Worm (Caenorhabditis elegans): ENCODE results near the gene rab-21.

- TF ChIP-seq him-1 (tag; optimal IDR thresholded peaks at IDR 0.05) (no peak), dao-5 (tag; optimal IDR thresholded peaks at IDR 0.05) (no peak), W03F9.2 (tag; optimal IDR thresholded peaks at IDR 0.05) (no peak)
Observed at ce11 chrII:8664533-8664932, 50.3 kb downstream of the rab-21 start, which contains the start of gene etc-1.

Data from whole organism, L4/young adult.